Fruit fly (Drosophila melanogaster) whole organism, larva: ENCODE results near the gene Prx6a.

Source experiments
- noc ChIP-seq: fragments of 200-800 bp; sonication (Bioruptor generic); optimal IDR thresholded peaks from 3 replicates; lab custom pipeline; 2019; ENCODE audit warnings: missing biosample characterization, mild to moderate bottlenecking, missing genetic modification characterization, moderate library complexity

The Prx6a gene

DNA sequence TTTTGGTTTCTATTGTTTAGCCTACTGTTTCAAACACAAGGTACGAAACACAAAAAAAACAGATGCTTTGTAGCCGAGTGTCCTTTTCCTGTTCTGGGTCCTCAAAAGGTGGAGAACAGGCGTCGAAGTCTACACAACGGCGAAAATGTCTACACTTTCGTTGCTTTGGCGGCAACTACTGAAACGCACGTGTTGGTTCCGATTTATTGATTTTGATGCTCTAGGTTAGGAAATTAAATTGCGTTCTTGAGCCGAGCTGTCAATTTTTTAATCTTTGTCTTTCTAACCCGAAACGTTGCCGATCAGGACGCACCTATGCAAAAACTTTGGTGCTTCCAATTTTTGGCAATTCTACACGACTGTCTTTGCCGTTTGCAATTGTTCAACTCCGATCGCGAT lies 4.3 kb downstream of the Prx6a start:
- TF ChIP-seq noc (tag; lab: Kevin White, UChicago): no peak

DNA sequence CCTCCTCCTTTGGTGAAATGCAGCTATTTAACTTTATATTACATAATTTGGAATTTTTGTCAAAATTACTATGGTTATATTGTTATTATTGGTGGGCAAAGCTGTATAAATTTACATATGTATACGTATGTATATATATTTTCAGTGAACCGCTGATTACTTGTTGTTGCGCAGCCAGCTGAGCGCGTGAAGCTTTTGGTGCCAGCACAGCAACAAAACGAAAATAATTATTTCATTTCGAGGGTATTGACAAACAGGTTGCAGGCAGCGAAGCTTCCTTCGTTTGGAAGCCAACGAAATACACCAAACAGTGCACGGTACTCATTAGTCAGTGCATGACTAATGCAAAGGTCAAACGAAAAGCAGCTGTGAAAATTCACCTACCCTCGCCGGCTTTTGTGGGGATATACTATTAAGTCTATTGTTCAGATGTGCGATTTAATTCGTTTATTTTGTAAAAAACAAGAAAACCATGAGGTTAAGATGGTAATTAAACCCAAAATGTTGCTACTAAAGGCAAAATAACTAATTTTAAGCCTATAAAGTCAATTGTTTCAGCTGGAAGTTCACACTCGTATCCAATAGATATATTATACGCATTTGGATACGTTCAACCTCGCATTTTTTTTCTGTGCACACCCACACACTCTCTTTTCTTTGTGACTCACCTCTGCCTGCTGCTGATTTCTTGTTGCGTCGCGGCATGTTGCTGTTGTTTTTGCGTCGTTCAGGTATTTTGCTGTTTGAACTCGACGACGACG lies 4.9 kb downstream of the Prx6a start:
- TF ChIP-seq noc (tag; lab: Kevin White, UChicago): peak; percentile 2

DNA sequence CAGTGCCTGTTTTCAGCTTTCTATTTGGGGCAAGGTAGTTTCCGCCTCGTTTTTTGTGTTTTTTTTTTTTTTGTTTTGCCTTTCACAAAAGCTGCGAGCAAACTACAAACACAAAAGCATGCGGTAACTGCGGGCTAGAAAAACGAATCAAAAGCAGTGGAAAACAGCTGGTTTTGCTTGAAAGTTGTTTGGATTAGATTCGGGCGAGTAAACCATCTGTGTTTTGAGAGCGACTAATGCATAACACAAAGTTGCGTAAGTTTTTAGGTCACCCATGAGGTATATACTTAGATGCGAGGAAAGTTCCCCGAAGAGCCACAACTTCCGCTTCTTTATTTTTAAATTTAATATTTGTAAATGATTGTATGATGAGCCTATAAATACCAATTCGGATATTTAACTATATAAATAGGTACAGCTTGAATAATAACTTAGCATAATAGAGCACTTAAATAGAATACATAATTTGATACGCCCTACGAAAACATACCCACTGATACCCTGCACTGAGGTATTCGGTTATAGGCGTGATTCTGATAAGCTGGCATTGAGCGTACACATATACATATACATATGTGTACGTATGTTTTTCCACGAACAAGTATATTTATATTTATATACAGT lies 5.6 kb downstream of the Prx6a start:
- TF ChIP-seq noc (tag; lab: Kevin White, UChicago): peak; percentile 44

DNA sequence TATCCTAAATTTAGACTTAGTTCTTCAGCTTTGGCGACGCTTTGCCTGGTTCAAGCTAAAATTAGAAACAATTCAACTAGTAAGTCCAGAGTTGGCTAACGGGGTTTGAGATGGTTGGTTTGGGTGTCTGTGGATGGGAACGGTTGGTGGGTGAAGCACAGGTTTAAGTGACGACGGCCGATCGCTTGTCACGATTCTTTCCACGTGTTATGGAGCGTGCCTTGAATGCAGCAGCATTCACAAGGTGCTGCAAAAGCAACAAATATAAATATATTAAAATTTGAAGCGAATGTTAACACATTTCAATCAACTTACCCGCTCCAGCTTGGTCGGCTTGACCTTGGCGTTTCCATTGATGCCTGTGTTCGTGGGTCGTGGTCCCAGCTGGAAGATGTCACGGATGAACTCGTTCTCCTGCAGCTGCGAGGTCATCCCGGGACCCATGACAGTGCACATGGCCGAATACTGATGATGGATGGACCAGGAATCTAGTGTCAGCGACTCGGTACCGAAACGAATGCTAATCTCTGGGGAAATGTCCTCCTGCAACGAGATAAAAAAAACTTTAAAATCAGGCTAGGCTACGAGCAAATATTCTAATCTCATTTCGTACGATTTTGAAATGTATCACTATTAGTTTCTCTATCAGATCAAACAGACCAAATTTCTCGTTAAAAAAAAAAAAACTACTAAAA lies 8.9 kb downstream of the Prx6a start, which contains the start of gene CG8813:
CG8813 (plus strand) TSS at position 645 of the 695 bp plus-strand sequence.
- no peak for TF ChIP-seq noc (tag; lab: Kevin White, UChicago)

DNA sequence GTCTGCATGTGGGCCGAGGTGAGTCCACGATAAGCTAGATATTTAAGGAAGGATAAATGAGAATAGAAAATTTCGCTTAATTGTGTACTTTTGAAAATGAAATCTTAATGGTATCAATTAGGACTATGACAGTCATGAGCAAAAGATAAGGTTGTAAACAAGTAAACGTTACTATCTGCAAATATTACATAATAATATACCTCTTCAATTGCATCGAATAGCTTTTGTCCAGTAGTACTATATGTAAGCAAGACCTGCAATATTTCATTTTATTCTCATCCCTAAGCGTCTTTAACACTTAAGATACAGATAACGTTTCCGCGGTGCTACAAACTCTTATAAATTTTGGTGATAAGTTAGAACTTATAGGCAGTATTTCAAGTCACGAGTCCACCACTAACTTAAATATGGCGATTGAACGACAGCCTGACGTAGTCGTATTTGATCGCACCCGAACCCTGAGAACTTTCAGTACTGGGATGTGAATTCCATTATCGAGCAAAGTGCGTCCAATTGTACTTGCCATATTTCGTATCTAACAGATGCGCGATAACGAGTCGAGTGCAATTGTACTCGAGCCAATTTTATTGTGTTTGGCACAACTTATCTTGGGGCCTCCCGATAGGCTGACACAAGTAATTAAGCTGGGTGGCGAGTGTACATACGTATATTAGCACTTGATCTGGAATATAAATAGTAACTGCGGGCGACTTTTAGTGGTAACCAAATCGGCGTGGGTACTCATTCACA lies 12.3 kb downstream of the Prx6a start:
- TF ChIP-seq noc (tag; lab: Kevin White, UChicago): peak; percentile 43

DNA sequence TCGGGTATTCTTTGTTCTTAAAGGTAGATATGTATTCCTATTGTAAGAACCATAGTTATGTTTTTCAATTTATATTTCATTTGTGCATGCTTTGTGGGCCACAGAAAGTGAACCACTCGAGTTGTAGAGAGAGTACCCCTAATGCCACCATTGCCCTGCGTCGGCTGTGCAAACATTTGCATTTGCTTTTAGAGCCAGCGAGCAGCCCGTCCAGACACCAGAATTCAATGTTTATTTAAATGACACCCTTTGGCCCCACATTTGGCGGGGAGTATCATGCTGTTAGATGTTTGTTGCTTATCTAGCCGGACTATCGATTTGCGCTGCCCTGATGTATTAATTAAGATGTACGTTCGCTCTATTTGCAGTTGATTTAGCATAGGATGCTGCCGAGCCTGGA lies 13.4 kb downstream of the Prx6a start:
- no peak for TF ChIP-seq noc (tag; lab: Kevin White, UChicago)

DNA sequence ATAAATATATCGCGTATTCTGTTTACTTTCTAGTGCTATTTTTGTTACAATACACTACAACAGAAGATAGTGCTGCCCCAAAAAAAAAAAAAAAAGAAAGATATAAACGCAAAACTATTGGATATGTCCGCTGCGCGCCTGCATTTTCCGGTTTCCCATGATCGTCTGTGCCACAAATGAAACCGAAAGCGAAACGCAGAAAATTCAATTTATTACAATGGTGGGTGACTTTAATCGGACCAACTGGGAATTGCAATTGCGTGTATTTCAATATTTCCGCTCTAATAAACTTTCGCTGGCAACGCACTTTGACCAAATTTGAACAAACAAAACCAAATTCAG lies 15.4 kb downstream of the Prx6a start:
- TF ChIP-seq noc (tag; lab: Kevin White, UChicago): no peak

DNA sequence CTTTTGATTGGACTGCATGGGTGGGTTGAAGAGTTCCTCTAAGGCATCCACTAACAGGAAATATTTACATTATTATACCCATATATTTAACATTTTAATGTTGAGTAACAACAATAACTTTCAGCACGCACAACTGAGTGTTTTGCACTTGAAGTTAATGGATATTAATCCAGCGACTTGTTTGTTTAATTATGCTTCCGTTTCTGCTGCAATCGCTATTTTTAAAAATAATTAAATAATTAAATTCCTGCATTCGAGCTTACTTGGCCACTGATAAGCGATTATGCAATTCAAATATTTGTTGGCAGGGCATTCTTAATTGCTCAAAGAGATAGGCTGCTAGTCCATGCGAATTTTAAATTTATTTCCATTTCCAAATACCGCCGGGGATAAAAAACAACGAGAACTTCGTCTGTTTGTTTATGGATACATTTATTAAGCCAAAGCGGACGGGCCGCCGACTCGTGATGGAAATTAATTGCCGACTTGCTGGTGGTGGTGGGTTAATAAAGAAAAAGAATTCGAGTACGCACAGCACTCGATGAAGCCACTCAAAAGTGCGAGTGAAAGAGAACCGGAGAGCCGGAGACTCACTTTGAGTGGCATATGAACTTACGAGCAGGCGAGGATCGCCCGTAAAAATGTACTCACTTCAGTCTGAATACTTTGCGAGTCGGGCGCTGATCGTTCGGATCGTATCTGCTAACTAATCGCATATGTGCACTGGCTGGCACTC lies 16.0 kb downstream of the Prx6a start:
- TF ChIP-seq noc (tag; lab: Kevin White, UChicago): peak; percentile 11

DNA sequence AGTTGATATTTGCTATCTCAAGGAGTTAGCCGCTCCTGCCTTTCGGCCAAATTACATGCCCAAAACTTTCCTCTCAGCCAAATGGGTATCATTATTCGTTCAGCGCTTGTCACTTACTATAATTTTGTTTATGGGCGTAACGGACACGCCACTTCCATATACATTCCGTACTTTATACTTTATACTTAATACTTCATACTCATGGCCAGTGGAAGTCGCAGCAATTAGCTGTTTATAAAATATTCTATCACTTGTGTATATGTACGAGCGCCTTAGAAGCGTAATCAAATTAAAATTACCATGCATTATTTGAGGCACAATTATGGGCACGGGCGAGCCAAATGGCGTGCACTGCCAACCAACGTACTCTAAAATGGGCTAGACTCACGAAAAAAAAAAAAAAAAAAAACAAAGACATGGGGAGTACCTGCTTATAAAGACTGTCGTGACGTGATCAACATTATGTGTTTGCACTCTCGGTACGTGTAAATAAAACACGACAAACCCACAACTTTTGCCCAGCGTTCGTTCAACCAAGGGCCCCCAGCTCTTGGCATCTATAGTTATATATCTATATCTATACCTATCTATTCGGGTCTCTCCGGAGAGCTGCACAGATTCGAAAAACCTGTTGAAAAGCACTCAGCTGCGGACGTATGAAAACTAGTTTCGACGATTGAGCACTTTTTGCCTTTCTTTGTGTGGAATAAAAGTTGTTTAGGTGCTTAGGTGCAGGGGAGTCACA lies 16.7 kb downstream of the Prx6a start:
- TF ChIP-seq noc (tag; lab: Kevin White, UChicago): no peak

DNA sequence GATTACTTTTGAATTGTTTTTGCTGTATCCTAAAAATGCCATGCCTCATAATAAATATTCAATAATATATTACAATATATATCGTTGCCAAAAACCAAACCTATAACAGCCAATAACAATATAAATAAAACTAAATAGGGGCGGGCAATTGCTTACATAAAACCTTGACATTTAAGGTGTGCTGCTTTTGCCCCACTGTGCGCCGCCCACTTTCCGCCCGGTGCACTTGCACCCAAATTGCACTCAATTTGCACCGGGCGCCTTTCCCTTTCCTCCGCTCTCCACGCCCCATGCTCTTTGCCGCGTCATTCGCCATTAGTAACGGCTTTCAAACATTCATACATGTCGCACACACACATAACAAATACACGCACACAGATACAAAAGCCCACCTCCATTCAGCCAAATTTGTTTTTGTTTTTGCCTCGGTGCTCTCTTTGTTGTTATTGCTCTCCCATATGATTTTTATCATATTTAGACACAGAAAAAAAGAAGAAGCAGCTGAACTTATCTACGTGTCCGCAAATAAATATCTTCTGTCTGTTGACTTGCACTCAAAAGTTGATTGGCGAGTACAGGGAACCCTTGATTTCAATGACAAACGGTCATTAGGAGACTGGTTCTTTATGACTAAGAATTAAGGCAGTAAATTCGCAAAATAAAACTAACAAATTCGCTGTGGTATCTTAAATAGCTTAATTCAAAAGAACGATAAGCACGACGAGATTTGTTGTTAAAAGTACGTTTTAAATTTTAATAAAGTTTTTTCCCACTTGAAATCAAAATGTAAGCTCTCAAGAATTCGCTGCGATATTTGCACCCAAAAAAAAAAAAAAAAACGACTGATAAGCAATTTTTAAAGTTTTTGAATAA lies 19.9 kb downstream of the Prx6a start:
- TF ChIP-seq noc (tag; lab: Kevin White, UChicago): peak; percentile 62

DNA sequence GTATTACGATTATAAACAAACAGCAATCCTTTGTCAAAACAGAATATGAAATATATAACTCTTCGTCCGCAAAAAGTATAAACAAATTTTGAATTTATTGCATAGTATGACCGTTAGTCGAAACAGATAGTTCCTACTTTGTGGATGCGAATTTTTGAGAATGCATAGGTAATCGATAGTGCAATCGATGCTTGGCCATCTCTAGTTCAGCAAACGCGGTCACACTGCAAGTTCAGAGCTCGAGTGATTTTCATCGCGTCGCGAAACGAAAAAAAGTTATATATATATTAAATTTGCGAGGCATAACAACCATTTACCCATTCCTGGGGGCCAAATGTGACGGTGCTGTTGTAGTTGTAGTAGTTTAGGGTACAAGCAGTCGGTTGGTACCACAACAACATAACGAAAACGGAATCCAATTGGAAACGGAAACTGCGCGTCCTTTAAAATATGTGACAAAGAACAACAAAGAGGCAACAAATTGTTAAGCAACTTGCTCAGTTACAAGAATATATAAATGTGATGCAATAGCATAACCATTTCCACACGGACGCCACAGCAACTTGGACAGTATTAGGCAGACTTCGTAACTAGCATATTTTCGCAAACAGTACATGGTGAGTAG lies 21.0 kb downstream of the Prx6a start, which contains the start of gene CG2991:
CG2991 (plus strand) TSS at position 205 of the 625 bp plus-strand sequence.
- peak; percentile 21 for TF ChIP-seq noc (tag; lab: Kevin White, UChicago)

DNA sequence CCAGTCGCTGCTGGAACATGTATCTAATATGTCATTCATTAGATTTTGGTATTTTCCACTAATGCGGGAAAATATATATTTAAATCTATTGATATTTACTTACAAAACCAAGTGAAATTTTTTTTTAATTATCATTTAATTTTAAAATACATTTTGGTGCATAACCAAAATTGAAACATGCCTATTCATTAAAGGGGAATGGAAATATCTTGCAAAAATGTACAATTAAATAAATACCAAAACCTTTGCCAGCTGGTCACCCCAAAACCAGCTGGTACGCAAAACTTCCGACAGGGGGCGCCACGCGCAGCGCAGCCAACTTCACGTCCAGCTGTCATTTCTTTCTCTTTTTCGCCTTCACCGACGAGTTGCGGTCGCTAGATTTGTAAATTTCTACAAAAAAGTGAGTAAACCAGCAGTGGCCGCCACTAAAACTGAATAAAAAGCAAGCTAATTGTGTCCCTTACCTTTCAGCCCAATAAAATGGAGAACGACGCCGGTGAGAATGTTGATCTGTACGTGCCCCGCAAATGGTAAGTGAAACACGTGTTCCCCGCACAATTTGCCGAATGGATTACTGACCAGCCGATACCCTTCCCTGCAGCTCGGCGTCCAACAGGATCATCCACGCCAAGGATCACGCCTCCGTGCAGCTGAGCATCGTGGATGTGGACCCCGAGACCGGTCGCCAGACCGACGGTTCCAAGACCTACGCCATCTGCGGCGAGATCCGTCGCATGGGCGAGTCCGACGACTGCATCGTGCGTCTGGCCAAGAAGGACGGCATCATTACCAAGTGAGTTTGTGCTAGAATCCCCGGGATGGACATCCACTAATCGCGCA lies 22.0 kb downstream of the Prx6a start, which contains the start of the genes CG3104 and RpS21:
CG3104 (minus strand) TSS at position 6 of the 843 bp plus-strand sequence.
RpS21 (plus strand) TSS at position 298 of the 843 bp plus-strand sequence.
- peak; percentile 42 for TF ChIP-seq noc (tag; lab: Kevin White, UChicago)
